Fruit fly (Drosophila melanogaster) whole organism, embryonic: ENCODE results near the gene dsx-c73A.

Source experiments
- Ada2b ChIP-seq: fragments of 200-800 bp; sonication (Bioruptor generic); IDR thresholded peaks from 2 replicates; pipeline ENCODE4 v1.3.6; 2022; ENCODE audit warnings: missing biosample characterization, missing genetic modification characterization
- Adf1 ChIP-seq: fragments of 200-800 bp; sonication (Bioruptor generic); IDR thresholded peaks from 2 replicates; pipeline ENCODE4 v1.3.6; 2022; ENCODE audit warnings: missing biosample characterization, missing genetic modification characterization
- Antp ChIP-seq: fragments of 200-800 bp; sonication (Bioruptor generic); optimal IDR thresholded peaks from 3 replicates; lab custom pipeline; 2016; ENCODE audit warnings: missing biosample characterization, missing genetic modification characterization
- B-H1 ChIP-seq: fragments of 200-800 bp; sonication (Bioruptor generic); IDR thresholded peaks from 3 replicates; pipeline ENCODE4 v1.3.6; 2022; ENCODE audit warnings: missing biosample characterization, missing genetic modification characterization
- B-H2 ChIP-seq: fragments of 200-800 bp; sonication (Bioruptor generic); optimal IDR thresholded peaks from 2 replicates; lab custom pipeline; 2018; ENCODE audit warnings: missing biosample characterization, mild to moderate bottlenecking, missing genetic modification characterization
- Bgb ChIP-seq: fragments of 200-800 bp; sonication (Bioruptor generic); IDR thresholded peaks from 2 replicates; pipeline ENCODE4 v1.3.6; 2022; ENCODE audit warnings: missing biosample characterization, missing genetic modification characterization; ENCODE audit not compliant: partially characterized antibody
- CG13775 ChIP-seq: fragments of 200-800 bp; sonication (Bioruptor generic); optimal IDR thresholded peaks from 3 replicates; lab custom pipeline; 2017; ENCODE audit warnings: missing biosample characterization, mild to moderate bottlenecking, missing genetic modification characterization
- CG15479 ChIP-seq: fragments of 200-800 bp; sonication (Bioruptor generic); optimal IDR thresholded peaks from 3 replicates; lab custom pipeline; 2019; ENCODE audit warnings: missing biosample characterization, mild to moderate bottlenecking, missing genetic modification characterization, moderate library complexity
- CG15514 ChIP-seq: fragments of 200-800 bp; sonication (Bioruptor generic); optimal IDR thresholded peaks from 3 replicates; lab custom pipeline; 2017; ENCODE audit warnings: missing biosample characterization, missing genetic modification characterization, mild to moderate bottlenecking, moderate library complexity, missing genetic modification reagents
- CG1832 ChIP-seq: fragments of 200-800 bp; sonication (Bioruptor generic); optimal IDR thresholded peaks from 2 replicates; lab custom pipeline; 2017; ENCODE audit warnings: missing biosample characterization, mild to moderate bottlenecking, missing genetic modification characterization, inconsistent platforms
- CG18764 ChIP-seq: fragments of 200-800 bp; sonication (Bioruptor generic); optimal IDR thresholded peaks from 3 replicates; lab custom pipeline; 2016; ENCODE audit warnings: missing biosample characterization, missing genetic modification characterization
- CG2116 ChIP-seq: fragments of 200-800 bp; sonication (Bioruptor generic); optimal IDR thresholded peaks from 3 replicates; lab custom pipeline; 2018; ENCODE audit warnings: missing biosample characterization, mild to moderate bottlenecking, missing genetic modification characterization
- CG2712 ChIP-seq: fragments of 200-800 bp; optimal IDR thresholded peaks from 3 replicates; lab custom pipeline; 2019; ENCODE audit warnings: missing biosample characterization, mild to moderate bottlenecking, missing genetic modification characterization, moderate library complexity
- CG30020 ChIP-seq: fragments of 200-800 bp; optimal IDR thresholded peaks from 2 replicates; lab custom pipeline; 2019; ENCODE audit warnings: missing biosample characterization, mild to moderate bottlenecking, missing genetic modification characterization, moderate library complexity
- CG34224 ChIP-seq: fragments of 200-800 bp; sonication (Bioruptor generic); IDR thresholded peaks from 3 replicates; pipeline ENCODE4 v1.3.6; 2022; ENCODE audit warnings: missing biosample characterization, missing genetic modification characterization; ENCODE audit not compliant: partially characterized antibody
- CG34422 ChIP-seq: fragments of 200-800 bp; sonication (Bioruptor generic); IDR thresholded peaks from 3 replicates; pipeline ENCODE4 v1.3.6; 2022; ENCODE audit warnings: missing biosample characterization, missing genetic modification characterization
- CG4707 ChIP-seq: fragments of 200-800 bp; sonication (Bioruptor generic); optimal IDR thresholded peaks from 2 replicates; lab custom pipeline; 2018; ENCODE audit warnings: missing biosample characterization, mild to moderate bottlenecking, missing genetic modification characterization, moderate library complexity
- CG4820 ChIP-seq: fragments of 200-800 bp; sonication (Bioruptor generic); optimal IDR thresholded peaks from 3 replicates; lab custom pipeline; 2016; ENCODE audit warnings: missing biosample characterization, missing genetic modification characterization
- CG7357 ChIP-seq: fragments of 200-800 bp; sonication (Bioruptor generic); IDR thresholded peaks from 3 replicates; pipeline ENCODE4 v1.3.6; 2022; ENCODE audit warnings: missing biosample characterization, missing genetic modification characterization
- CG8290 ChIP-seq, 3 experiments: fragments of 200-800 bp; sonication (Bioruptor generic); optimal IDR thresholded peaks; 2 replicates each; lab custom pipeline; 2016 to 2019; ENCODE audit warnings: missing biosample characterization in 3 of 3, missing genetic modification characterization in 3 of 3, mild to moderate bottlenecking in 2 of 3, moderate library complexity in 1 of 3
- CG9215 ChIP-seq: fragments of 200-800 bp; sonication (Bioruptor generic); IDR thresholded peaks from 2 replicates; pipeline ENCODE4 v1.3.6; 2022; ENCODE audit warnings: missing biosample characterization, missing genetic modification characterization
- Dip2 ChIP-seq: fragments of 200-800 bp; sonication (Bioruptor generic); IDR thresholded peaks from 2 replicates; pipeline ENCODE4 v1.3.6; 2022; ENCODE audit warnings: missing biosample characterization, missing genetic modification characterization
- ERR ChIP-seq: fragments of 200-800 bp; sonication (Bioruptor generic); optimal IDR thresholded peaks from 2 replicates; lab custom pipeline; 2016; ENCODE audit warnings: missing biosample characterization, missing genetic modification characterization
- HLH4C ChIP-seq: fragments of 200-800 bp; sonication (Bioruptor generic); IDR thresholded peaks from 3 replicates; pipeline ENCODE4 v1.3.6; 2022; ENCODE audit warnings: missing biosample characterization, missing genetic modification characterization; ENCODE audit not compliant: partially characterized antibody
- HLH54F ChIP-seq: fragments of 200-800 bp; sonication (Bioruptor generic); optimal IDR thresholded peaks from 3 replicates; lab custom pipeline; 2016; ENCODE audit warnings: missing biosample characterization, missing genetic modification characterization
- Hmx ChIP-seq: fragments of 200-800 bp; sonication (Bioruptor generic); optimal IDR thresholded peaks from 2 replicates; lab custom pipeline; 2016; ENCODE audit warnings: missing biosample characterization, missing genetic modification characterization
- NFAT ChIP-seq: fragments of 200-800 bp; sonication (Bioruptor generic); IDR thresholded peaks from 2 replicates; pipeline ENCODE4 v1.3.6; 2022; ENCODE audit warnings: missing biosample characterization, missing genetic modification characterization
- Opbp ChIP-seq: fragments of 200-800 bp; sonication (Bioruptor generic); IDR thresholded peaks from 3 replicates; pipeline ENCODE4 v1.3.6; 2022; ENCODE audit warnings: missing biosample characterization, missing genetic modification characterization; ENCODE audit not compliant: partially characterized antibody
- Ravus ChIP-seq: fragments of 200-800 bp; sonication (Bioruptor generic); IDR thresholded peaks from 2 replicates; pipeline ENCODE4 v1.3.6; 2022; ENCODE audit warnings: missing biosample characterization, missing genetic modification characterization
- Vsx1 ChIP-seq: fragments of 200-800 bp; sonication (Bioruptor generic); optimal IDR thresholded peaks from 2 replicates; lab custom pipeline; 2017; ENCODE audit warnings: missing biosample characterization, mild to moderate bottlenecking, missing genetic modification characterization, missing genetic modification reagents
- Xrp1 ChIP-seq: fragments of 200-800 bp; sonication (Bioruptor generic); IDR thresholded peaks from 2 replicates; pipeline ENCODE4 v1.3.6; 2022; ENCODE audit warnings: missing biosample characterization, missing genetic modification characterization
- ase ChIP-seq: fragments of 200-800 bp; sonication (Bioruptor generic); IDR thresholded peaks from 3 replicates; pipeline ENCODE4 v1.3.6; 2022; ENCODE audit warnings: missing biosample characterization, missing genetic modification characterization
- bsh ChIP-seq, 2 experiments: fragments of 200-800 bp; sonication (Bioruptor generic); optimal IDR thresholded peaks; 2 replicates each; lab custom pipeline; 2017 to 2018; ENCODE audit warnings: mild to moderate bottlenecking in 2 of 2, missing biosample characterization in 2 of 2, missing genetic modification characterization in 2 of 2, moderate library complexity in 1 of 2
- cad ChIP-seq: fragments of >200 bp; optimal IDR thresholded peaks from 2 replicates; lab custom pipeline; 2017; ENCODE audit warnings: missing biosample characterization, missing genetic modification characterization
- chinmo ChIP-seq: fragments of 200-800 bp; sonication (Bioruptor generic); IDR thresholded peaks from 4 replicates; pipeline ENCODE4 v1.3.6; 2022; ENCODE audit warnings: missing biosample characterization, missing genetic modification characterization; ENCODE audit not compliant: partially characterized antibody
- crp ChIP-seq, 2 experiments: fragments of 200-800 bp; sonication (Bioruptor generic); optimal IDR thresholded peaks; 2 replicates in 1 of 2; 3 replicates in 1 of 2; lab custom pipeline; 2017; ENCODE audit warnings: missing biosample characterization in 2 of 2, missing genetic modification characterization in 2 of 2, mild to moderate bottlenecking in 1 of 2, moderate library complexity in 1 of 2
- exex ChIP-seq: fragments of 200-800 bp; sonication (Bioruptor generic); optimal IDR thresholded peaks from 4 replicates; lab custom pipeline; 2018; ENCODE audit warnings: missing biosample characterization, mild to moderate bottlenecking, missing genetic modification characterization, moderate library complexity
- fd3F ChIP-seq: fragments of 200-800 bp; sonication (Bioruptor generic); optimal IDR thresholded peaks from 2 replicates; lab custom pipeline; 2018; ENCODE audit warnings: missing biosample characterization, mild to moderate bottlenecking, missing genetic modification characterization, moderate library complexity
- gcm2 ChIP-seq: fragments of 200-800 bp; sonication (Bioruptor generic); optimal IDR thresholded peaks from 2 replicates; lab custom pipeline; 2016; ENCODE audit warnings: missing biosample characterization, missing genetic modification characterization
- gem ChIP-seq: fragments of 200-800 bp; sonication (Bioruptor generic); optimal IDR thresholded peaks from 2 replicates; lab custom pipeline; 2019; ENCODE audit warnings: missing biosample characterization, mild to moderate bottlenecking, missing genetic modification characterization, moderate library complexity
- lov ChIP-seq, 2 experiments: fragments of 200-800 bp in 1 of 2; fragments of >200 bp in 1 of 2; sonication (Bioruptor generic) in 1 of 2; IDR thresholded peaks in 1 of 2; optimal IDR thresholded peaks in 1 of 2; 2 replicates in 1 of 2; 3 replicates in 1 of 2; pipeline versions ENCODE4 v1.3.6 to Lab custom; 2017 to 2022; ENCODE audit warnings: missing biosample characterization in 1 of 2, missing genetic modification characterization in 1 of 2
- pho ChIP-seq: fragments of 200-800 bp; sonication (Bioruptor generic); optimal IDR thresholded peaks from 2 replicates; lab custom pipeline; 2016; ENCODE audit warnings: missing biosample characterization, missing genetic modification characterization
- pita ChIP-seq: fragments of 200-800 bp; sonication (Bioruptor generic); optimal IDR thresholded peaks from 2 replicates; lab custom pipeline; 2017; ENCODE audit warnings: missing biosample characterization, mild to moderate bottlenecking, missing genetic modification characterization
- sd ChIP-seq: fragments of 200-800 bp; sonication (Bioruptor generic); optimal IDR thresholded peaks from 3 replicates; lab custom pipeline; 2018; ENCODE audit warnings: missing biosample characterization, mild to moderate bottlenecking, missing genetic modification characterization, moderate library complexity
- sqz ChIP-seq: fragments of 200-800 bp; sonication (Bioruptor generic); optimal IDR thresholded peaks from 3 replicates; lab custom pipeline; 2018; ENCODE audit warnings: missing biosample characterization, mild to moderate bottlenecking, missing genetic modification characterization
- tna ChIP-seq: fragments of 200-800 bp; sonication (Bioruptor generic); IDR thresholded peaks from 2 replicates; pipeline ENCODE4 v1.3.6; 2022; ENCODE audit warnings: missing biosample characterization, missing genetic modification characterization; ENCODE audit not compliant: partially characterized antibody
- vfl ChIP-seq: fragments of 200-800 bp; sonication (Bioruptor generic); optimal IDR thresholded peaks from 2 replicates; lab custom pipeline; 2016; ENCODE audit warnings: missing biosample characterization, missing genetic modification characterization

Gene dsx-c73A

dm6 chr3L:16410234-16411119 is 41.3 kb downstream of the dsx-c73A start (continued):
- TF ChIP-seq CG8290 (GFP tag; optimal IDR thresholded peaks at IDR 0.05; lab: Kevin White, UChicago) (no peak), CG8290 (tag; optimal IDR thresholded peaks at IDR 0.05; lab: Kevin White, UChicago) (no peak), CG2116 (GFP tag; lab: Kevin White, UChicago) (no peak), NFAT (GFP tag; lab: Robert Waterston, UW) (0 out of 2 replicates have a peak, but pooled peaks have one; percentile 36), exex (tag; lab: Kevin White, UChicago) (no peak), CG34422 (GFP tag; lab: Robert Waterston, UW) (peak; percentile 29; the same call in 1 of the 3 replicates), HLH54F (peak; percentile 21), Dip2 (no peak), Ravus (GFP tag; lab: Robert Waterston, UW) (no peak), Bgb (GFP tag; lab: Robert Waterston, UW) (peak; percentile 21; the same call in 1 of the 2 replicates), pita (GFP tag; lab: Kevin White, UChicago) (no peak), CG4707 (GFP tag; lab: Kevin White, UChicago) (no peak), B-H2 (GFP tag; lab: Kevin White, UChicago) (no peak), chinmo (peak; percentile 57; the same call in 1 of the 4 replicates), fd3F (GFP tag; lab: Kevin White, UChicago) (no peak), Vsx1 (GFP tag; lab: Kevin White, UChicago) (no peak), HLH4C (no peak), CG7357 (GFP tag; lab: Robert Waterston, UW) (no peak), B-H1 (GFP tag; lab: Robert Waterston, UW) (no peak), Ada2b (no peak), CG15514 (GFP tag; lab: Kevin White, UChicago) (no peak), cad (GFP tag; lab: Kevin White, UChicago) (peak; percentile 63), Xrp1 (GFP tag; lab: Robert Waterston, UW) (no peak), CG30020 (tag; lab: Kevin White, UChicago) (no peak), ase (GFP tag; lab: Robert Waterston, UW) (no peak), lov (optimal IDR thresholded peaks at IDR 0.05; lab: Kevin White, UChicago) (no peak), lov (GFP tag; IDR thresholded peaks at IDR 0.05; lab: Robert Waterston, UW) (no peak), CG34224 (GFP tag; lab: Robert Waterston, UW) (no peak), ERR (no peak), CG18764 (GFP tag; lab: Kevin White, UChicago) (no peak), CG15479 (GFP tag; lab: Kevin White, UChicago) (peak; percentile 66), bsh (GFP tag; optimal IDR thresholded peaks at IDR 0.05; lab: Kevin White, UChicago) (peak in 1 of 2 experiments; percentile 75), sd (tag; lab: Kevin White, UChicago) (peak; percentile 3), CG4820 (no peak), CG1832 (peak; percentile 42), crp (GFP tag; optimal IDR thresholded peaks at IDR 0.05; lab: Kevin White, UChicago) (no peak), tna (GFP tag; lab: Robert Waterston, UW) (no peak), gem (tag; lab: Kevin White, UChicago) (no peak), vfl (GFP tag; lab: Kevin White, UChicago) (no peak), sqz (GFP tag; lab: Kevin White, UChicago) (peak; percentile 31), Hmx (GFP tag; lab: Kevin White, UChicago) (no peak), CG9215 (GFP tag; lab: Robert Waterston, UW) (no peak), CG2712 (no peak), CG13775 (GFP tag; lab: Kevin White, UChicago) (no peak), Antp (no peak), Adf1 (peak; percentile 32; the same call in 1 of the 2 replicates), Opbp (0 out of 3 replicates have a peak, but pooled peaks have one; percentile 34), pho (no peak), gcm2 (GFP tag; lab: Kevin White, UChicago) (no peak)
